Worm (Caenorhabditis elegans) whole organism, young adult: Measurements from ENCODE around the gene gst-29.
A peak's percentile ranks its signal among the peaks of the same experiment; 100 is the strongest.

ENCODE experiments used
- C17E4.6 ChIP-seq: fragments of 200-800 bp; sonication (Bioruptor generic); IDR thresholded peaks from 2 replicates; pipeline ENCODE4 v1.3.6; 2022; ENCODE audit warnings: missing genetic modification reagents, missing genetic modification characterization, missing compliant biosample characterization
- D2030.7 ChIP-seq: fragments of 200-800 bp; sonication (Bioruptor generic); IDR thresholded peaks from 2 replicates; pipeline ENCODE4 v1.3.6; 2022; ENCODE audit warnings: missing genetic modification reagents, missing genetic modification characterization, missing compliant biosample characterization
- F57C9.4 ChIP-seq: sonication (generic microtip); optimal IDR thresholded peaks from 2 replicates; lab custom pipeline; 2017; ENCODE audit warnings: mild to moderate bottlenecking, missing genetic modification characterization, missing compliant biosample characterization
- K11D2.4 ChIP-seq: fragments of 200-800 bp; sonication (Bioruptor generic); IDR thresholded peaks from 2 replicates; pipeline ENCODE4 v1.3.6; 2022; ENCODE audit warnings: missing genetic modification reagents, missing genetic modification characterization, missing compliant biosample characterization
- Y53G8AR.9 ChIP-seq: fragments of 200-800 bp; sonication (Bioruptor generic); conservative IDR thresholded peaks from 2 replicates; pipeline ENCODE4 v1.3.6; 2022; ENCODE audit warnings: missing genetic modification reagents, missing genetic modification characterization, missing compliant biosample characterization
- Y67H2A.10 ChIP-seq: fragments of 200-800 bp; sonication (Bioruptor generic); conservative IDR thresholded peaks from 2 replicates; pipeline ENCODE4 v1.3.6; 2022; ENCODE audit warnings: missing genetic modification reagents, missing genetic modification characterization, missing compliant biosample characterization
- ZK185.1 ChIP-seq: sonication (generic microtip); optimal IDR thresholded peaks from 2 replicates; lab custom pipeline; 2016; ENCODE audit warnings: mild to moderate bottlenecking, missing genetic modification characterization, missing compliant biosample characterization; ENCODE audit not compliant: poor library complexity, severe bottlenecking
- atf-7 ChIP-seq: sonication (generic microtip); optimal IDR thresholded peaks from 2 replicates; lab custom pipeline; 2017; ENCODE audit warnings: mild to moderate bottlenecking, missing genetic modification characterization, missing compliant biosample characterization
- athp-1 ChIP-seq: sonication (generic microtip); optimal IDR thresholded peaks from 2 replicates; lab custom pipeline; 2017; ENCODE audit warnings: mild to moderate bottlenecking, missing genetic modification characterization, missing compliant biosample characterization
- attf-3 ChIP-seq: fragments of 200-800 bp; sonication (Bioruptor generic); conservative IDR thresholded peaks from 2 replicates; pipeline ENCODE4 v1.3.6; 2022; ENCODE audit warnings: missing genetic modification reagents, missing genetic modification characterization, missing compliant biosample characterization
- attf-5 ChIP-seq: fragments of 200-800 bp; sonication (Bioruptor generic); optimal IDR thresholded peaks from 2 replicates; lab custom pipeline; 2018; ENCODE audit warnings: mild to moderate bottlenecking, missing genetic modification characterization, missing compliant biosample characterization
- bed-2 ChIP-seq: fragments of 200-800 bp; sonication (Bioruptor generic); IDR thresholded peaks from 2 replicates; pipeline ENCODE4 v1.3.6; 2022; ENCODE audit warnings: missing genetic modification reagents, missing genetic modification characterization, missing compliant biosample characterization
- cebp-1 ChIP-seq, 2 experiments: fragments of 200-800 bp in 1 of 2; sonication (Bioruptor generic) in 1 of 2; sonication (generic microtip) in 1 of 2; IDR thresholded peaks in 1 of 2; optimal IDR thresholded peaks in 1 of 2; 2 replicates each; pipeline versions ENCODE4 v1.3.6 to Lab custom; 2017 to 2022; ENCODE audit warnings: missing compliant biosample characterization in 2 of 2, missing genetic modification characterization in 2 of 2, mild to moderate bottlenecking in 1 of 2, missing genetic modification reagents in 1 of 2, moderate library complexity in 1 of 2
- ceh-79 ChIP-seq: sonication (generic microtip); optimal IDR thresholded peaks from 2 replicates; lab custom pipeline; 2017; ENCODE audit warnings: mild to moderate bottlenecking, missing genetic modification characterization, missing compliant biosample characterization
- ceh-91 ChIP-seq: fragments of 200-800 bp; sonication (Bioruptor generic); IDR thresholded peaks from 2 replicates; pipeline ENCODE4 v1.3.6; 2022; ENCODE audit warnings: missing genetic modification reagents, missing genetic modification characterization, missing compliant biosample characterization
- die-1 ChIP-seq: sonication (generic microtip); optimal IDR thresholded peaks from 2 replicates; lab custom pipeline; 2016; ENCODE audit warnings: missing genotype, mild to moderate bottlenecking, missing genetic modification characterization, missing compliant biosample characterization
- hlh-26 ChIP-seq: fragments of 200-800 bp; sonication (Bioruptor generic); conservative IDR thresholded peaks from 2 replicates; pipeline ENCODE4 v1.3.6; 2022; ENCODE audit warnings: missing genetic modification reagents, missing genetic modification characterization, missing compliant biosample characterization
- hmg-1.2 ChIP-seq: fragments of 200-800 bp; sonication (Bioruptor generic); IDR thresholded peaks from 2 replicates; pipeline ENCODE4 v1.3.6; 2022; ENCODE audit warnings: missing genetic modification reagents, missing genetic modification characterization, missing compliant biosample characterization
- hmg-20 ChIP-seq: fragments of 200-800 bp; sonication (Bioruptor generic); IDR thresholded peaks from 2 replicates; pipeline ENCODE4 v1.3.6; 2022; ENCODE audit warnings: missing genetic modification reagents, missing genetic modification characterization, missing compliant biosample characterization
- lag-1 ChIP-seq: fragments of 200-800 bp; sonication (Bioruptor generic); IDR thresholded peaks from 2 replicates; pipeline ENCODE4 v1.3.6; 2022; ENCODE audit warnings: missing genetic modification reagents, missing genetic modification characterization, missing compliant biosample characterization
- lin-26 ChIP-seq: fragments of 200-800 bp; sonication (Bioruptor generic); IDR thresholded peaks from 2 replicates; pipeline ENCODE4 v1.3.6; 2022; ENCODE audit warnings: missing genetic modification reagents, missing genetic modification characterization, missing compliant biosample characterization
- lsl-1 ChIP-seq: fragments of 200-800 bp; sonication (Bioruptor generic); optimal IDR thresholded peaks from 2 replicates; lab custom pipeline; 2018; ENCODE audit warnings: mild to moderate bottlenecking, missing genetic modification characterization, moderate library complexity, missing compliant biosample characterization
- madf-10 ChIP-seq: sonication (generic microtip); optimal IDR thresholded peaks from 2 replicates; lab custom pipeline; 2016; ENCODE audit warnings: mild to moderate bottlenecking, missing genetic modification characterization, missing compliant biosample characterization
- madf-3 ChIP-seq: fragments of 200-800 bp; sonication (Bioruptor generic); IDR thresholded peaks from 2 replicates; pipeline ENCODE4 v1.3.6; 2022; ENCODE audit warnings: missing genetic modification reagents, missing genetic modification characterization, missing compliant biosample characterization
- nfya-1 ChIP-seq: sonication (generic microtip); optimal IDR thresholded peaks from 2 replicates; lab custom pipeline; 2017; ENCODE audit warnings: antibody characterized with exemption, missing compliant biosample characterization, missing genetic modification characterization, borderline replicate concordance; ENCODE audit not compliant: insufficient read depth
- nhr-179 ChIP-seq: sonication (generic microtip); optimal IDR thresholded peaks from 2 replicates; lab custom pipeline; 2016; ENCODE audit warnings: mild to moderate bottlenecking, missing genetic modification characterization, missing compliant biosample characterization
- nhr-27 ChIP-seq: fragments of 200-800 bp; sonication (Bioruptor generic); optimal IDR thresholded peaks from 2 replicates; lab custom pipeline; 2018; ENCODE audit warnings: mild to moderate bottlenecking, missing genetic modification characterization, moderate library complexity, missing compliant biosample characterization
- nhr-80 ChIP-seq: sonication (generic microtip); optimal IDR thresholded peaks from 2 replicates; lab custom pipeline; 2016; ENCODE audit warnings: missing genetic modification characterization, missing compliant biosample characterization
- somi-1 ChIP-seq: fragments of 200-800 bp; sonication (Bioruptor generic); optimal IDR thresholded peaks from 2 replicates; lab custom pipeline; 2018; ENCODE audit warnings: mild to moderate bottlenecking, missing genetic modification characterization, missing compliant biosample characterization
- tbp1 ChIP-seq: fragments of 200-800 bp; sonication (Bioruptor generic); optimal IDR thresholded peaks from 2 replicates; lab custom pipeline; 2018; ENCODE audit warnings: mild to moderate bottlenecking, missing genetic modification characterization, missing compliant biosample characterization
- ztf-18 ChIP-seq: sonication (generic microtip); optimal IDR thresholded peaks from 2 replicates; lab custom pipeline; 2016; ENCODE audit warnings: missing genotype, mild to moderate bottlenecking, missing genetic modification characterization, missing compliant biosample characterization
- ztf-22 ChIP-seq: fragments of 200-800 bp; sonication (Bioruptor generic); optimal IDR thresholded peaks from 2 replicates; lab custom pipeline; 2018; ENCODE audit warnings: mild to moderate bottlenecking, missing genetic modification characterization, moderate library complexity, missing compliant biosample characterization
- ztf-28 ChIP-seq: fragments of 200-800 bp; sonication (Bioruptor generic); IDR thresholded peaks from 2 replicates; pipeline ENCODE4 v1.3.6; 2022; ENCODE audit warnings: missing genetic modification reagents, missing genetic modification characterization, missing compliant biosample characterization

The gst-29 gene

DNA sequence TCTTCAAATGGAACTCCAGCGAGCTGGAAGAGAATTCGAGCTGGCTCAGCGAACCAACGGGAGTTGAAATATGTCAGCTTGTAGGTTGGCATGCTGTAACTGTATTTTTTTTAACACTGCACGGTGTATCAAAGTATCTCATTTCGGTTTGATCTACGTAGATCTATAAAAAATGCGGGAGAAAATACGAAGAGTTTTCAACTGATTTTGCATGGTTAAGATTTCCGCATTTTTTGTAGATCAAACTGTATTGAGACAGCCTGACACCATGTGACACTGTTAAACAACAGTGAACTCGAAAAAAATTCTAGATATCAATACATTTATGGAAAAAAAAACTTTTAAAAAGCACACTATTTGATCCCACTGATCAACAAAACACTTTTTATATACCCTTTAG, 8.8 kb upstream of the gst-29 start, which contains the start of gene gst-32:
Gene gst-32, minus strand, starts transcription at position 101 of the 400 bp plus-strand sequence.
- TF ChIP-seq nfya-1 (tag; lab: Kevin White, UChicago) (no peak), D2030.7 (GFP tag; lab: Robert Waterston, UW) (0 out of 2 replicates have a peak, but pooled peaks have one; percentile 23)

DNA sequence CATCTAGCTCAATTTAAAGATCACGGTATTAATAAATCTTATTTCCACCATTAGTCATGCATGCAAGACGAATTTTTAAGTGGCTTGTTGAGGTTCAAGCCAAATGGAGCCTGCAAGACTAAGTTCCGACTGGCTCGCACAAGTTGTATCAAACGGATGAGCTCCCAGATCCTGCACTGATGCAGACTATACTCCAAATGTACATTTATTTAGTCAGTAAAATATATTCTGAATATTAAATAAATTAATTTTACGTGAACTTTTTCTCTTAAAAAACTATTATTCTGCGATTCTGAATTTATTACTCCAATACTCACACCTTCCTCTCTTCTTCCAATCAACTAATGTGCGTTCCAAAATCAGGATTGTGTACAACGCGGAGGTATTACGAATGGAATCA, 6.0 kb upstream of the gst-29 start, which contains the start of gene Y53F4B.36:
Gene Y53F4B.36, plus strand, starts transcription at position 301 of the 400 bp plus-strand sequence.
- TF ChIP-seq nhr-179 (tag; lab: Kevin White, UChicago) (no peak), attf-3 (no peak), hmg-20 (GFP tag; lab: Robert Waterston, UW) (no peak), lag-1 (no peak), F57C9.4 (tag; lab: Kevin White, UChicago) (no peak), ztf-18 (tag; lab: Kevin White, UChicago) (no peak), Y53G8AR.9 (GFP tag; lab: Robert Waterston, UW) (no peak), madf-10 (no peak), lsl-1 (no peak), attf-5 (GFP tag; lab: Kevin White, UChicago) (no peak), die-1 (tag; lab: Kevin White, UChicago) (no peak), somi-1 (no peak), ceh-91 (no peak), C17E4.6 (GFP tag; lab: Robert Waterston, UW) (no peak), Y67H2A.10 (no peak), lin-26 (GFP tag; lab: Robert Waterston, UW) (no peak), athp-1 (tag; lab: Kevin White, UChicago) (no peak), nhr-80 (tag; lab: Kevin White, UChicago) (no peak)

DNA sequence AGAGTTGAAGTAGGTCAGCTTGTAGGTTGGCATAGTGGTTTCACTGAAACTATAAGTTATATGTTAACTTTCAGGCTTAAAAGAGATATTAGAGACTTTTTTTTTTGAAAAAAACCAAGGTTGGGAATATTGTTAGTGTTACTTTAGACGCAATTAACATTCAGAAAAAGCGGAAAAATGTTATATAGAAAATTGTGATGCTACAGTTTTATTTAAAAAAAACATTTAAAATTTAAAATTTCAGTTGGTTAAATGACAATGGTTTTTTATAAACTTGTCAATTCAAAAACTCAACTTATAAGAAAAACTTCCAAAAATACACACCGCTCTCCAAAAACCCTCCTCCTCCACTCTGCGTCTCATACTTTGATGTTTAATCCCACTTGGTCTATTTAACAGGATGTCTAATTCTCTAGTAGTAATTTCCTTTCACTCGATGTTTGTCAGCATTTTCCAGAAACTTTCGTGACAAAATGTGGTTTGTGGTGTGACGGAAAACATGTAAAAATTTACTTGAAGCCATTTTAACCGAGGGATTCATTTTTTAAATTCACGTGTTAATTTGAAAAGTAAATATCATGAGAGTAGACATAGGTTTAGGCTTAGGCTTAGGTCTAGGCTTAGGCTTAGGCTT, 5.4 kb upstream of the gst-29 start, which contains the start of gene gst-31:
Gene gst-31, minus strand, starts transcription at position 51 of the 634 bp plus-strand sequence.
- TF ChIP-seq lsl-1 (no peak), nhr-27 (tag; lab: Kevin White, UChicago) (no peak), cebp-1 (GFP tag; IDR thresholded peaks at IDR 0.05; lab: Robert Waterston, UW) (no peak), cebp-1 (tag; optimal IDR thresholded peaks at IDR 0.05; lab: Kevin White, UChicago) (no peak)

DNA sequence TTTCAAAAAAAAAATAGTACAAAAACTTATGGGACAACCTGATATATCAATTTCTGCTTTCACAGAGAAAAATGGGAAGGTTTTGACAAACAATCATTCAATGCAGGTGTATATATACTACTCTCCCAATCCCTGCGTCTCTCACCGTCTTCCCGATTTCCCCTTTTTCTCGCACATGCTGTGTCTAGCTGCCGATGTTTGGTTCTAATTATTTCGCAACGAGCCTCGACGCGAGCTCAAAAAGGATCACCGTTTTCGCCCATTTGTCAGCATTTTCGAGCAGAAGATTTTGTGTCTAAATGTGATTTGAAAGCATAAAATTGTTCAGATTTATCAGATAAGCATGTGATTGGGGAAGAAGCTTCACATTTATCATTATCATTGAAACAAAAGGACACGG, 3.5 kb upstream of the gst-29 start:
- no peak for TF ChIP-seq lag-1
- no peak for TF ChIP-seq ztf-28 (GFP tag; lab: Robert Waterston, UW)
- no peak for TF ChIP-seq madf-3
- peak; percentile 90 for TF ChIP-seq cebp-1 (GFP tag; IDR thresholded peaks at IDR 0.05; lab: Robert Waterston, UW)
- TF ChIP-seq cebp-1 (tag; optimal IDR thresholded peaks at IDR 0.05; lab: Kevin White, UChicago): peak; percentile 97
- no peak for TF ChIP-seq ztf-22 (GFP tag; lab: Kevin White, UChicago)
- TF ChIP-seq K11D2.4 (GFP tag; lab: Robert Waterston, UW): no peak
- no peak for TF ChIP-seq hlh-26 (GFP tag; lab: Robert Waterston, UW)
- peak; percentile 47; the same call in 1 of the 2 replicates for TF ChIP-seq hmg-1.2 (GFP tag; lab: Robert Waterston, UW)
- TF ChIP-seq tbp1: peak; percentile 2
- no peak for TF ChIP-seq ceh-79 (tag; lab: Kevin White, UChicago)
- no peak for TF ChIP-seq ZK185.1 (tag; lab: Kevin White, UChicago)
- TF ChIP-seq atf-7 (tag; lab: Kevin White, UChicago): no peak
- TF ChIP-seq bed-2 (GFP tag; lab: Robert Waterston, UW): no peak
- TF ChIP-seq, all 124 proteins: peak for 3
